Fruit fly (Drosophila melanogaster) whole organism, embryonic: ENCODE data around the gene CG15296.

ENCODE experiments used
- Bgb ChIP-seq: fragments of 200-800 bp; sonication (Bioruptor generic); IDR thresholded peaks from 2 replicates; pipeline ENCODE4 v1.3.6; 2022; ENCODE audit warnings: missing biosample characterization, missing genetic modification characterization; ENCODE audit not compliant: partially characterized antibody
- Bteb2 ChIP-seq: fragments of 200-800 bp; sonication (Bioruptor generic); optimal IDR thresholded peaks from 2 replicates; lab custom pipeline; 2016; ENCODE audit warnings: missing biosample characterization, missing genetic modification characterization
- CG13296 ChIP-seq: fragments of 200-800 bp; sonication (Bioruptor generic); optimal IDR thresholded peaks from 3 replicates; lab custom pipeline; 2018; ENCODE audit warnings: missing biosample characterization, mild to moderate bottlenecking, missing genetic modification characterization
- CG14667 ChIP-seq: fragments of 200-800 bp; sonication (Bioruptor generic); IDR thresholded peaks from 2 replicates; pipeline ENCODE4 v1.3.6; 2022; ENCODE audit warnings: missing biosample characterization, missing genetic modification characterization
- CG1529 ChIP-seq: fragments of 200-800 bp; sonication (Bioruptor generic); optimal IDR thresholded peaks from 3 replicates; lab custom pipeline; 2018; ENCODE audit warnings: missing biosample characterization, missing genetic modification characterization
- CG15514 ChIP-seq: fragments of 200-800 bp; sonication (Bioruptor generic); optimal IDR thresholded peaks from 3 replicates; lab custom pipeline; 2017; ENCODE audit warnings: missing biosample characterization, missing genetic modification characterization, mild to moderate bottlenecking, moderate library complexity, missing genetic modification reagents
- CG17829 ChIP-seq: fragments of 200-800 bp; optimal IDR thresholded peaks from 2 replicates; lab custom pipeline; 2019; ENCODE audit warnings: missing biosample characterization, mild to moderate bottlenecking, missing genetic modification characterization, moderate library complexity
- CG1792 ChIP-seq: fragments of 200-800 bp; sonication (Bioruptor generic); optimal IDR thresholded peaks from 2 replicates; lab custom pipeline; 2016; ENCODE audit warnings: missing biosample characterization, missing genetic modification characterization
- CG2678 ChIP-seq: fragments of 200-800 bp; sonication (Bioruptor generic); optimal IDR thresholded peaks from 3 replicates; lab custom pipeline; 2019; ENCODE audit warnings: missing biosample characterization, mild to moderate bottlenecking, missing genetic modification characterization, moderate library complexity
- CG2712 ChIP-seq: fragments of 200-800 bp; optimal IDR thresholded peaks from 3 replicates; lab custom pipeline; 2019; ENCODE audit warnings: missing biosample characterization, mild to moderate bottlenecking, missing genetic modification characterization, moderate library complexity
- CG31224 ChIP-seq: fragments of 200-800 bp; sonication (Bioruptor generic); IDR thresholded peaks from 2 replicates; pipeline ENCODE4 v1.3.6; 2022; ENCODE audit warnings: missing biosample characterization, missing genetic modification characterization
- CG3726 ChIP-seq: fragments of 200-800 bp; sonication (Bioruptor generic); IDR thresholded peaks from 3 replicates; pipeline ENCODE4, ENCODE4 v1.3.6; 2022; ENCODE audit warnings: missing biosample characterization, missing genetic modification characterization
- CG5245 ChIP-seq: fragments of 200-800 bp; sonication (Bioruptor generic); optimal IDR thresholded peaks from 3 replicates; lab custom pipeline; 2016; ENCODE audit warnings: missing biosample characterization, missing genetic modification characterization
- CG7357 ChIP-seq: fragments of 200-800 bp; sonication (Bioruptor generic); IDR thresholded peaks from 3 replicates; pipeline ENCODE4 v1.3.6; 2022; ENCODE audit warnings: missing biosample characterization, missing genetic modification characterization
- CG9876 ChIP-seq: fragments of 200-800 bp; sonication (Bioruptor generic); optimal IDR thresholded peaks from 2 replicates; lab custom pipeline; 2016; ENCODE audit warnings: missing biosample characterization, missing genetic modification characterization
- CkIIα-i1 ChIP-seq: fragments of 200-800 bp; sonication (Bioruptor generic); IDR thresholded peaks from 2 replicates; pipeline ENCODE4 v1.3.6; 2022; ENCODE audit warnings: missing biosample characterization, missing genetic modification characterization
- Deaf1 ChIP-seq: fragments of 200-800 bp; optimal IDR thresholded peaks from 3 replicates; lab custom pipeline; 2019; ENCODE audit warnings: missing biosample characterization, mild to moderate bottlenecking, missing genetic modification characterization, moderate library complexity
- HLHmδ ChIP-seq: fragments of 200-800 bp; sonication (Bioruptor generic); optimal IDR thresholded peaks from 2 replicates; lab custom pipeline; 2018; ENCODE audit warnings: missing biosample characterization, mild to moderate bottlenecking, missing genetic modification characterization, moderate library complexity
- Mes4 ChIP-seq: fragments of 200-800 bp; sonication (Bioruptor generic); optimal IDR thresholded peaks from 2 replicates; lab custom pipeline; 2016; ENCODE audit warnings: missing biosample characterization, missing genetic modification characterization
- Myb ChIP-seq: fragments of 200-800 bp; sonication (Bioruptor generic); optimal IDR thresholded peaks from 2 replicates; lab custom pipeline; 2016; ENCODE audit warnings: missing biosample characterization, missing genetic modification characterization
- NK7.1 ChIP-seq: fragments of 200-800 bp; sonication (Bioruptor generic); optimal IDR thresholded peaks from 3 replicates; lab custom pipeline; 2016; ENCODE audit warnings: missing biosample characterization, missing genetic modification characterization
- Nf-YC ChIP-seq: fragments of 200-800 bp; optimal IDR thresholded peaks from 3 replicates; lab custom pipeline; 2019; ENCODE audit warnings: missing biosample characterization, mild to moderate bottlenecking, missing genetic modification characterization, moderate library complexity
- NfI ChIP-seq: fragments of 200-800 bp; sonication (Bioruptor generic); optimal IDR thresholded peaks from 3 replicates; lab custom pipeline; 2018; ENCODE audit warnings: missing biosample characterization, mild to moderate bottlenecking, missing genetic modification characterization, moderate library complexity
- Ravus ChIP-seq: fragments of 200-800 bp; sonication (Bioruptor generic); IDR thresholded peaks from 2 replicates; pipeline ENCODE4 v1.3.6; 2022; ENCODE audit warnings: missing biosample characterization, missing genetic modification characterization
- Six4 ChIP-seq: fragments of 200-800 bp; sonication (Bioruptor generic); optimal IDR thresholded peaks from 2 replicates; lab custom pipeline; 2016; ENCODE audit warnings: missing biosample characterization, missing genetic modification characterization
- TFAM ChIP-seq: fragments of 200-800 bp; sonication (Bioruptor generic); optimal IDR thresholded peaks from 2 replicates; lab custom pipeline; 2017; ENCODE audit warnings: missing biosample characterization, missing genetic modification characterization, inconsistent platforms
- Taf1 ChIP-seq: fragments of 200-800 bp; sonication (Bioruptor generic); IDR thresholded peaks from 2 replicates; pipeline ENCODE4 v1.3.6; 2022; ENCODE audit warnings: missing biosample characterization, missing genetic modification characterization
- Vsx1 ChIP-seq: fragments of 200-800 bp; sonication (Bioruptor generic); optimal IDR thresholded peaks from 2 replicates; lab custom pipeline; 2017; ENCODE audit warnings: missing biosample characterization, mild to moderate bottlenecking, missing genetic modification characterization, missing genetic modification reagents
- al ChIP-seq: fragments of 200-800 bp; sonication (Bioruptor generic); IDR thresholded peaks from 2 replicates; pipeline ENCODE4 v1.3.6; 2022; ENCODE audit warnings: missing biosample characterization, missing genetic modification characterization
- dan ChIP-seq: fragments of 200-800 bp; sonication (Bioruptor generic); IDR thresholded peaks from 2 replicates; pipeline ENCODE4 v1.3.6; 2022; ENCODE audit warnings: missing biosample characterization, missing genetic modification characterization
- dpn ChIP-seq, 2 experiments: fragments of 200-800 bp; sonication (Bioruptor generic); optimal IDR thresholded peaks; 3 replicates each; lab custom pipeline; 2016; ENCODE audit warnings: missing biosample characterization in 2 of 2, missing genetic modification characterization in 2 of 2
- esg ChIP-seq: fragments of 200-800 bp; sonication (Bioruptor generic); conservative IDR thresholded peaks from 2 replicates; pipeline ENCODE4 v1.3.6; 2022; ENCODE audit warnings: missing biosample characterization, missing genetic modification characterization
- fu2 ChIP-seq: fragments of 200-800 bp; sonication (Bioruptor generic); optimal IDR thresholded peaks from 2 replicates; lab custom pipeline; 2016; ENCODE audit warnings: missing biosample characterization, missing genetic modification characterization
- ham ChIP-seq: fragments of 200-800 bp; sonication (Bioruptor generic); IDR thresholded peaks from 2 replicates; pipeline ENCODE4 v1.3.6; 2022; ENCODE audit warnings: missing biosample characterization, missing genetic modification characterization
- jigr1 ChIP-seq: fragments of 200-800 bp; sonication (Bioruptor generic); IDR thresholded peaks from 3 replicates; pipeline ENCODE4 v1.3.6; 2022; ENCODE audit warnings: missing biosample characterization, missing genetic modification characterization
- kay ChIP-seq: fragments of 200-800 bp; sonication (Bioruptor generic); optimal IDR thresholded peaks from 2 replicates; lab custom pipeline; 2016; ENCODE audit warnings: missing biosample characterization, missing genetic modification characterization
- ken ChIP-seq: fragments of 200-800 bp; sonication (Bioruptor generic); IDR thresholded peaks from 3 replicates; pipeline ENCODE4 v1.3.6; 2022; ENCODE audit warnings: missing biosample characterization, missing genetic modification characterization
- knrl ChIP-seq: fragments of 200-800 bp; sonication (Bioruptor generic); IDR thresholded peaks from 3 replicates; pipeline ENCODE4 v1.3.6; 2022; ENCODE audit warnings: missing biosample characterization, missing genetic modification characterization; ENCODE audit not compliant: partially characterized antibody
- lab ChIP-seq: fragments of 200-800 bp; sonication (Bioruptor generic); optimal IDR thresholded peaks from 3 replicates; lab custom pipeline; 2017; ENCODE audit warnings: missing biosample characterization, missing genetic modification characterization, mild to moderate bottlenecking, moderate library complexity, missing genetic modification reagents
- nau ChIP-seq: fragments of 200-800 bp; sonication (Bioruptor generic); optimal IDR thresholded peaks from 3 replicates; lab custom pipeline; 2017; ENCODE audit warnings: missing biosample characterization, mild to moderate bottlenecking, missing genetic modification characterization, missing genetic modification reagents
- oc ChIP-seq: fragments of 200-800 bp; sonication (Bioruptor generic); optimal IDR thresholded peaks from 2 replicates; lab custom pipeline; 2018; ENCODE audit warnings: missing biosample characterization, mild to moderate bottlenecking, missing genetic modification characterization, moderate library complexity
- p53 ChIP-seq: fragments of 200-800 bp; sonication (Bioruptor generic); optimal IDR thresholded peaks from 2 replicates; lab custom pipeline; 2016; ENCODE audit warnings: missing biosample characterization, missing genetic modification characterization
- pfk ChIP-seq: fragments of 200-800 bp; sonication (Bioruptor generic); optimal IDR thresholded peaks from 2 replicates; lab custom pipeline; 2018; ENCODE audit warnings: missing biosample characterization, mild to moderate bottlenecking, missing genetic modification characterization, moderate library complexity
- prd ChIP-seq, 3 experiments: fragments of >200 bp in 2 of 3; fragments of 200-800 bp in 1 of 3; sonication (Bioruptor generic) in 1 of 3; optimal IDR thresholded peaks in 2 of 3; IDR thresholded peaks in 1 of 3; 2 replicates in 2 of 3; 3 replicates in 1 of 3; pipeline versions ENCODE4 v1.3.6 to Lab custom; 2017 to 2022; ENCODE audit warnings: missing biosample characterization in 1 of 3, missing genetic modification characterization in 1 of 3
- pzg ChIP-seq: fragments of 200-800 bp; sonication (Bioruptor generic); optimal IDR thresholded peaks from 3 replicates; lab custom pipeline; 2018; ENCODE audit warnings: missing biosample characterization, mild to moderate bottlenecking, missing genetic modification characterization, moderate library complexity
- run ChIP-seq: fragments of 200-800 bp; sonication (Bioruptor generic); optimal IDR thresholded peaks from 3 replicates; lab custom pipeline; 2018; ENCODE audit warnings: missing biosample characterization, mild to moderate bottlenecking, missing genetic modification characterization
- seq ChIP-seq: fragments of 200-800 bp; sonication (Bioruptor generic); IDR thresholded peaks from 2 replicates; pipeline ENCODE4 v1.3.6; 2022; ENCODE audit warnings: missing biosample characterization, missing genetic modification characterization
- sna ChIP-seq: fragments of 200-800 bp; sonication (Bioruptor generic); IDR thresholded peaks from 2 replicates; pipeline ENCODE4 v1.3.6; 2022; ENCODE audit warnings: missing biosample characterization, missing genetic modification characterization; ENCODE audit not compliant: partially characterized antibody
- trem ChIP-seq: fragments of 200-800 bp; optimal IDR thresholded peaks from 3 replicates; lab custom pipeline; 2019; ENCODE audit warnings: missing biosample characterization, mild to moderate bottlenecking, missing genetic modification characterization, moderate library complexity
- vvl ChIP-seq: fragments of 200-800 bp; sonication (Bioruptor generic); IDR thresholded peaks from 2 replicates; pipeline ENCODE4 v1.3.6; 2022; ENCODE audit warnings: missing biosample characterization, missing genetic modification characterization
- yki ChIP-seq: fragments of >200 bp; optimal IDR thresholded peaks from 3 replicates; lab custom pipeline; 2018

The CG15296 gene

DNA sequence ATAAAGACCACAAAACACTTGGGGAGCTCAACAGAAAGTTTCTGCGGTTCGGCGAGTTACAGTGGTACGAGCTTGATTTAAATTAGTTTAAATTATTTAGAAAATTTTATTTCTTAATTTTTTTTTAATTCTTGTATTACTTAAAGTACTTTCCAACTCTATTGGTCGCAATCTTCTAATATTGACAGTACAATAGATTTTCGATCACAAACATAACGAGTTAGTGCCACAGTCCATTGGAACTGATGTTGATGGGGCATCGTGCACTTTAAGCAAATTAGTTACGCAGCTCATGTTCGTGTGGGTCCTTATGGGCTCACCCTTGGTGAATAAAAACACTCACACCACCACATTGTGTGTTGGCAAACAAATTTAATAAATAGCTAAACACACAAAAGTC lies 7.2 kb upstream of the CG15296 start (continued):
- no peak for TF ChIP-seq Mes4
- TF ChIP-seq knrl (GFP tag; lab: Robert Waterston, UW) = no peak
- TF ChIP-seq lab (GFP tag; lab: Kevin White, UChicago) = peak; percentile 79
- TF ChIP-seq dan (GFP tag; lab: Robert Waterston, UW) = no peak
- TF ChIP-seq CG3726 (GFP tag; lab: Robert Waterston, UW) = no peak
- no peak for TF ChIP-seq CkIIα-i1
- TF ChIP-seq CG17829 = peak; percentile 31
- TF ChIP-seq prd (optimal IDR thresholded peaks at IDR 0.05; lab: Kevin White, UChicago) = no peak
- peak; percentile 54; the same call in 2 of the 3 replicates for TF ChIP-seq prd (GFP tag; IDR thresholded peaks at IDR 0.05; lab: Robert Waterston, UW)
- no peak for TF ChIP-seq jigr1
- peak; percentile 3 for TF ChIP-seq Six4 (GFP tag; lab: Kevin White, UChicago)
- no peak for TF ChIP-seq sna
- TF ChIP-seq CG2712 = peak; percentile 49
- TF ChIP-seq seq (GFP tag; lab: Robert Waterston, UW) = peak; percentile 56; the same call in 1 of the 2 replicates
- peak; percentile 14 for TF ChIP-seq Deaf1
- TF ChIP-seq CG7357 = no peak
- no peak for TF ChIP-seq CG1792 (GFP tag; lab: Kevin White, UChicago)
- no peak for TF ChIP-seq ken (GFP tag; lab: Robert Waterston, UW)
- peak; percentile 17; the same call in 1 of the 2 replicates for TF ChIP-seq al (GFP tag; lab: Robert Waterston, UW)
- TF ChIP-seq fu2 (GFP tag; lab: Kevin White, UChicago) = no peak
- no peak for TF ChIP-seq trem (tag; lab: Kevin White, UChicago)
- TF ChIP-seq kay = peak; percentile 4
- TF ChIP-seq Bteb2 (GFP tag; lab: Kevin White, UChicago) = no peak
- no peak for TF ChIP-seq Bgb (GFP tag; lab: Robert Waterston, UW)
- no peak for TF ChIP-seq Myb (GFP tag; lab: Kevin White, UChicago)
- peak; percentile 33 for TF ChIP-seq run (tag; lab: Kevin White, UChicago)
- peak; percentile 71 for TF ChIP-seq CG2678
- TF ChIP-seq CG5245 = no peak
- peak; percentile 33 for TF ChIP-seq oc
- no peak for TF ChIP-seq Nf-YC (tag; lab: Kevin White, UChicago)
- TF ChIP-seq CG14667 (GFP tag; lab: Robert Waterston, UW) = peak; percentile 43; the same call in 1 of the 2 replicates
- peak; percentile 50 for TF ChIP-seq CG13296 (GFP tag; lab: Kevin White, UChicago)
- no peak for TF ChIP-seq yki (lab: Kevin White, UChicago)
- 0 out of 2 replicates have a peak, but pooled peaks have one; percentile 16 for TF ChIP-seq CG31224 (GFP tag; lab: Robert Waterston, UW)
- TF ChIP-seq vvl = peak; percentile 80
- TF ChIP-seq pzg (GFP tag; lab: Kevin White, UChicago) = no peak
- no peak for TF ChIP-seq HLHmδ (GFP tag; lab: Kevin White, UChicago)
- TF ChIP-seq CG9876 (GFP tag; lab: Kevin White, UChicago) = no peak
- peak in 1 of 2 experiments; percentile 32 for TF ChIP-seq dpn (GFP tag; optimal IDR thresholded peaks at IDR 0.05; lab: Kevin White, UChicago)
- peak; percentile 26 for TF ChIP-seq CG1529 (GFP tag; lab: Kevin White, UChicago)
- TF ChIP-seq Ravus (GFP tag; lab: Robert Waterston, UW) = peak; percentile 4; the same call in 1 of the 2 replicates
- peak; percentile 11 for TF ChIP-seq Vsx1
- TF ChIP-seq NK7.1 (GFP tag; lab: Kevin White, UChicago) = no peak
- TF ChIP-seq pfk (GFP tag; lab: Kevin White, UChicago) = no peak
- TF ChIP-seq nau (GFP tag; lab: Kevin White, UChicago) = no peak
- peak; percentile 29; the same call in 1 of the 2 replicates for TF ChIP-seq Taf1
- TF ChIP-seq p53 = no peak
- TF ChIP-seq esg (GFP tag; lab: Robert Waterston, UW) = peak; percentile 52
- TF ChIP-seq NfI (GFP tag; lab: Kevin White, UChicago) = peak; percentile 65
- TF ChIP-seq ham (GFP tag; lab: Robert Waterston, UW) = no peak
- TF ChIP-seq CG15514 (GFP tag; lab: Kevin White, UChicago) = peak; percentile 36
- TF ChIP-seq TFAM (GFP tag; lab: Kevin White, UChicago) = no peak
